Worm (Caenorhabditis elegans) whole organism, late embryonic: ENCODE data around the gene pigq-1.

Experiments
- C38D4.7 ChIP-seq: fragments of 200-800 bp; sonication (Bioruptor generic); optimal IDR thresholded peaks from 2 replicates; lab custom pipeline; 2018; ENCODE audit warnings: mild to moderate bottlenecking, missing genetic modification characterization, moderate library complexity, missing compliant biosample characterization
- ama-1 ChIP-seq: fragments of 150-350 bp; optimal IDR thresholded peaks from 2 replicates; lab custom pipeline; 2014
- ceh-18 ChIP-seq: sonication (generic microtip); optimal IDR thresholded peaks from 2 replicates; lab custom pipeline; 2016; ENCODE audit warnings: missing genetic modification characterization, missing compliant biosample characterization
- lin-11 ChIP-seq: fragments of 200-800 bp; sonication (Bioruptor generic); optimal IDR thresholded peaks from 2 replicates; lab custom pipeline; 2018; ENCODE audit warnings: mild to moderate bottlenecking, missing genetic modification characterization, missing compliant biosample characterization
- ttx-3 ChIP-seq: sonication (generic microtip); optimal IDR thresholded peaks from 2 replicates; lab custom pipeline; 2016; ENCODE audit warnings: missing genetic modification reagents, missing genetic modification characterization, missing compliant biosample characterization

DNA sequence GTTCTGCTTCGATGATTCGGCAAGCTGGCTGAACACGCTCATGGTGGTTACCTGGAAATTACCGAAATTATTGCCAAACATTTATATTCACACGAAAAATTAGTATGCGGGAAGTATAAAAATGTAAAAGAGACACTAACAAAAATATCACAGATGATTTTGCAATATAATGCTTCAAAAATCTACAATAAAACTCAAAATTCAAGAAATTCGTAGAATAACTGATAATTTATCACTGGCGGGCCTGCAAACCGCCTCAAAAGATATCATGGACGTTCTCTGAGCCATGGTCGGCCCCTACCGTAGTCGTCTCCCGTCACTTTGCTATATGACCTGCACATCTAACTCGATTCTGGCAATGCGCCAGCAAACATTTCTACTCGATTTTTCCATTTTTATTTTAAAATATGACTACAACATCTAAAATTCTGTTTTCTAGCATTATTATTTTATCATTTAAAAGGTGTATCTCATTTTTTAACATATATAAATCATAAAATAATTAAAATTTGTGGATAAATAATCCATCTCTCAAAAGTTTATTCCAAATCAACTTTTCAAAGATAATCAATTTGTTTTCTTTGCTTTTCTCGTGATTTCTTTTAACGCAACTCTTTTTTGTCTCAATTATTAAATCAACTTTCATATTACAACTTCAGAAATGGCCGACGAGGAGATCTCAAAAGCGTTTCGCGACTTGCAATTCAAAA, 2.6 kb upstream of the pigq-1 start, which contains the start of the genes F01G4.6 and pfd-1:
- TF ChIP-seq ttx-3: no peak
- TF ChIP-seq C38D4.7 (GFP tag; lab: Kevin White, UChicago): no peak
- peak; percentile 39 for TF ChIP-seq ceh-18
- TF ChIP-seq lin-11 (tag; lab: Kevin White, UChicago): no peak
- TF ChIP-seq ama-1 (lab: Kevin White, UChicago): no peak
